Worm (Caenorhabditis elegans) whole organism, L1 larva: ENCODE data around the gene F54F2.14.

Source experiments
- C04F5.9 ChIP-seq: sonication (generic microtip); optimal IDR thresholded peaks from 2 replicates; lab custom pipeline; 2016; ENCODE audit warnings: missing genetic modification characterization, missing compliant biosample characterization
- C34B4.2 ChIP-seq: sonication (generic microtip); optimal IDR thresholded peaks from 2 replicates; lab custom pipeline; 2017; ENCODE audit warnings: mild to moderate bottlenecking, missing genetic modification characterization, missing compliant biosample characterization
- alr-1 ChIP-seq: fragments of 200-800 bp; sonication (Bioruptor generic); optimal IDR thresholded peaks from 2 replicates; lab custom pipeline; 2018; ENCODE audit warnings: borderline replicate concordance, mild to moderate bottlenecking, missing genetic modification characterization, missing compliant biosample characterization
- blmp-1 ChIP-seq: fragments of 150-350 bp; optimal IDR thresholded peaks from 2 replicates; lab custom pipeline; 2014; ENCODE audit warnings: missing biosample characterization, missing genetic modification characterization
- ceh-82 ChIP-seq, 3 experiments: fragments of 150-350 bp in 1 of 3; sonication (generic microtip) in 2 of 3; optimal IDR thresholded peaks; 2 replicates each; lab custom pipeline; 2014 to 2017; ENCODE audit warnings: missing biosample characterization in 3 of 3, missing genetic modification characterization in 3 of 3
- ceh-88 ChIP-seq: fragments of 200-800 bp; sonication (Bioruptor generic); IDR thresholded peaks from 2 replicates; pipeline ENCODE4 v1.3.6; 2022; ENCODE audit warnings: missing genetic modification characterization, missing compliant biosample characterization
- ceh-90 ChIP-seq: sonication (generic microtip); optimal IDR thresholded peaks from 2 replicates; lab custom pipeline; 2016; ENCODE audit warnings: missing genetic modification characterization, missing compliant biosample characterization
- ces-1 ChIP-seq: fragments of 150-350 bp; optimal IDR thresholded peaks from 2 replicates; lab custom pipeline; 2014; ENCODE audit warnings: missing biosample characterization, missing genetic modification reagents, missing genetic modification characterization
- dpl-1 ChIP-seq, 3 experiments: fragments of 150-350 bp in 2 of 3; sonication (generic microtip) in 1 of 3; optimal IDR thresholded peaks; 2 replicates each; lab custom pipeline; 2014 to 2017; ENCODE audit warnings: missing biosample characterization in 3 of 3, missing genetic modification characterization in 3 of 3, missing genetic modification reagents in 3 of 3
- efl-1 ChIP-seq, 4 experiments: fragments of 150-350 bp; optimal IDR thresholded peaks in 3 of 4; peaks in 1 of 4; 1 replicate in 1 of 4; 2 replicates in 3 of 4; lab custom pipeline; 2014; ENCODE audit warnings: missing biosample characterization in 2 of 4, missing genetic modification characterization in 2 of 4, missing genetic modification reagents in 2 of 4
- egl-27 ChIP-seq, 2 experiments: fragments of 150-350 bp in 1 of 2; sonication (generic microtip); optimal IDR thresholded peaks; 3 replicates each; lab custom pipeline; 2017 to 2018; ENCODE audit warnings: missing biosample characterization in 2 of 2, missing genetic modification characterization in 2 of 2, missing genetic modification reagents in 2 of 2
- elt-2 ChIP-seq: sonication (generic microtip); optimal IDR thresholded peaks from 2 replicates; lab custom pipeline; 2016; ENCODE audit warnings: missing genetic modification characterization, mild to moderate bottlenecking, inconsistent platforms, missing compliant biosample characterization, missing genetic modification reagents
- ets-5 ChIP-seq: fragments of 200-800 bp; sonication (Bioruptor generic); IDR thresholded peaks from 2 replicates; pipeline ENCODE4 v1.3.6; 2022; ENCODE audit warnings: missing genetic modification characterization, missing compliant biosample characterization
- fkh-10 ChIP-seq: sonication (generic microtip); optimal IDR thresholded peaks from 2 replicates; lab custom pipeline; 2017; ENCODE audit warnings: missing biosample characterization, missing genetic modification reagents, missing genetic modification characterization
- hlh-4 ChIP-seq: sonication (generic microtip); optimal IDR thresholded peaks from 2 replicates; lab custom pipeline; 2016; ENCODE audit warnings: mild to moderate bottlenecking, missing genetic modification characterization, missing compliant biosample characterization
- irx-1 ChIP-seq: sonication (generic microtip); optimal IDR thresholded peaks from 2 replicates; lab custom pipeline; 2016; ENCODE audit warnings: missing genetic modification characterization, missing compliant biosample characterization
- lin-14 ChIP-seq: fragments of 200-800 bp; sonication (Bioruptor generic); optimal IDR thresholded peaks from 2 replicates; lab custom pipeline; 2018; ENCODE audit warnings: mild to moderate bottlenecking, missing genetic modification characterization, moderate library complexity, missing compliant biosample characterization
- lin-35 ChIP-seq, 2 experiments: fragments of 150-350 bp; optimal IDR thresholded peaks; 2 replicates each; lab custom pipeline; 2014; ENCODE audit warnings: missing biosample characterization in 2 of 2, missing genetic modification characterization in 2 of 2, missing genetic modification reagents in 2 of 2
- lir-3 ChIP-seq: sonication (generic microtip); optimal IDR thresholded peaks from 2 replicates; lab custom pipeline; 2016; ENCODE audit warnings: mild to moderate bottlenecking, missing genetic modification characterization, moderate library complexity, missing compliant biosample characterization; ENCODE audit not compliant: poor library complexity
- lsy-2 ChIP-seq, 2 experiments: fragments of 150-350 bp; optimal IDR thresholded peaks; 2 replicates each; lab custom pipeline; 2014; ENCODE audit warnings: missing biosample characterization in 2 of 2, missing genetic modification characterization in 2 of 2
- mdl-1 ChIP-seq, 2 experiments: fragments of 150-350 bp; optimal IDR thresholded peaks; 2 replicates each; lab custom pipeline; 2014 to 2017; ENCODE audit warnings: missing biosample characterization in 2 of 2, missing genetic modification characterization in 2 of 2, inconsistent platforms in 1 of 2
- mep-1 ChIP-seq: fragments of 150-350 bp; optimal IDR thresholded peaks from 2 replicates; lab custom pipeline; 2014; ENCODE audit warnings: missing biosample characterization, missing genetic modification characterization
- nhr-11 ChIP-seq: fragments of 150-350 bp; optimal IDR thresholded peaks from 2 replicates; lab custom pipeline; 2014; ENCODE audit warnings: missing biosample characterization, missing genetic modification characterization
- nhr-19 ChIP-seq: fragments of 200-800 bp; sonication (Bioruptor generic); conservative IDR thresholded peaks from 2 replicates; pipeline ENCODE4 v1.3.6; 2022; ENCODE audit warnings: missing genetic modification characterization, missing compliant biosample characterization
- nhr-237 ChIP-seq: fragments of 150-350 bp; optimal IDR thresholded peaks from 2 replicates; lab custom pipeline; 2014; ENCODE audit warnings: missing biosample characterization, missing genetic modification characterization
- pag-3 ChIP-seq: sonication (generic microtip); optimal IDR thresholded peaks from 2 replicates; lab custom pipeline; 2017; ENCODE audit warnings: missing genetic modification characterization, mild to moderate bottlenecking, missing compliant biosample characterization, antibody characterized with exemption, borderline replicate concordance; ENCODE audit not compliant: insufficient read depth
- rnt-1 ChIP-seq: sonication (generic microtip); optimal IDR thresholded peaks from 2 replicates; lab custom pipeline; 2016; ENCODE audit warnings: mild to moderate bottlenecking, missing genetic modification characterization, moderate library complexity, missing compliant biosample characterization
- sox-4 ChIP-seq: sonication (generic microtip); optimal IDR thresholded peaks from 2 replicates; lab custom pipeline; 2016; ENCODE audit warnings: missing genetic modification characterization, missing compliant biosample characterization
- sup-37 ChIP-seq: fragments of 200-800 bp; sonication (Bioruptor generic); optimal IDR thresholded peaks from 2 replicates; lab custom pipeline; 2018; ENCODE audit warnings: mild to moderate bottlenecking, missing genetic modification characterization, missing compliant biosample characterization
- unc-98 ChIP-seq: fragments of 200-800 bp; sonication (Bioruptor generic); IDR thresholded peaks from 2 replicates; pipeline ENCODE4 v1.3.6; 2022; ENCODE audit warnings: missing genetic modification characterization, missing compliant biosample characterization
- vab-15 ChIP-seq: sonication (generic microtip); optimal IDR thresholded peaks from 2 replicates; lab custom pipeline; 2017; ENCODE audit warnings: missing genotype, mild to moderate bottlenecking, missing genetic modification characterization, missing compliant biosample characterization
- xbp-1 ChIP-seq: sonication (generic microtip); optimal IDR thresholded peaks from 2 replicates; lab custom pipeline; 2016; ENCODE audit warnings: missing genetic modification characterization, missing compliant biosample characterization

F54F2.14 gene

ce11 chrIII:8827128-8827527 lies 35.8 kb downstream of the F54F2.14 start, which contains the start of gene F54F2.9:
TSS of gene F54F2.9 (minus strand) at chrIII:8827228.
- TF ChIP-seq sox-4 (no peak), egl-27 (tag; optimal IDR thresholded peaks at IDR 0.05; lab: Kevin White, UChicago) (no peak), ces-1 (GFP tag; lab: Kevin White, UChicago) (no peak), dpl-1 (GFP tag; optimal IDR thresholded peaks at IDR 0.05; lab: Kevin White, UChicago) (no peak), lin-14 (no peak), ceh-82 (tag; optimal IDR thresholded peaks at IDR 0.05; lab: Kevin White, UChicago) (no peak), fkh-10 (GFP tag; lab: Kevin White, UChicago) (no peak)

- TF ChIP-seq ceh-88 (GFP tag; lab: Robert Waterston, UW) (no peak), C34B4.2 (no peak), nhr-11 (tag; lab: Kevin White, UChicago) (no peak), mdl-1 (tag; optimal IDR thresholded peaks at IDR 0.05; lab: Kevin White, UChicago) (no peak), pag-3 (tag; lab: Kevin White, UChicago) (no peak), lin-35 (GFP tag; optimal IDR thresholded peaks at IDR 0.05; lab: Kevin White, UChicago) (peak; percentile 22 to 38), nhr-237 (tag; lab: Kevin White, UChicago) (no peak), efl-1 (optimal IDR thresholded peaks at IDR 0.05; lab: Kevin White, UChicago) (peak; percentile 28), efl-1 (GFP tag; optimal IDR thresholded peaks at IDR 0.05 in 1 of 2; lab: Kevin White, UChicago) (peak in 1 of 2 experiments; percentile 28), rnt-1 (tag; lab: Kevin White, UChicago) (no peak), blmp-1 (peak; percentile 28), hlh-4 (tag; lab: Kevin White, UChicago) (no peak), dpl-1 (GFP tag; optimal IDR thresholded peaks at IDR 0.05; lab: Kevin White, UChicago) (peak in 2 of 3 experiments; percentile 18 to 42), alr-1 (tag; lab: Kevin White, UChicago) (no peak), irx-1 (tag; lab: Kevin White, UChicago) (no peak), ceh-90 (tag; lab: Kevin White, UChicago) (no peak), elt-2 (tag; lab: Kevin White, UChicago) (no peak), lir-3 (tag; lab: Kevin White, UChicago) (peak; percentile 10), ces-1 (GFP tag; lab: Kevin White, UChicago) (no peak), fkh-10 (GFP tag; lab: Kevin White, UChicago) (no peak), sup-37 (no peak), C04F5.9 (tag; lab: Kevin White, UChicago) (no peak), vab-15 (tag; lab: Kevin White, UChicago) (no peak), lsy-2 (tag; optimal IDR thresholded peaks at IDR 0.05; lab: Kevin White, UChicago) (no peak), mep-1 (tag; lab: Kevin White, UChicago) (peak; percentile 19)
These were observed 37.9 kb downstream of the F54F2.14 start, which contains the start of gene F44E2.3 for ce11 chrIII:8829245-8829644. TSS of gene F44E2.3 (minus strand) at chrIII:8829305.

ce11 chrIII:8831059-8831750 lies 39.9 kb downstream of the F54F2.14 start, which contains the start of gene F44E2.10:
TSS of gene F44E2.10 (minus strand) at chrIII:8831109.
- no peak for TF ChIP-seq sup-37
- no peak for TF ChIP-seq hlh-4 (tag; lab: Kevin White, UChicago)
- no peak for TF ChIP-seq lin-14

- TF ChIP-seq fkh-10 (GFP tag; lab: Kevin White, UChicago): no peak
- TF ChIP-seq ets-5: no peak
- TF ChIP-seq xbp-1 (tag; lab: Kevin White, UChicago): no peak
- no peak for TF ChIP-seq nhr-19 (GFP tag; lab: Robert Waterston, UW)
- no peak for TF ChIP-seq nhr-237 (tag; lab: Kevin White, UChicago)
- TF ChIP-seq unc-98 (GFP tag; lab: Robert Waterston, UW): no peak
These were observed 46.7 kb downstream of the F54F2.14 start, which contains the start of gene F44E2.4 for ce11 chrIII:8838075-8838474. TSS of gene F44E2.4 (minus strand) at chrIII:8838424.
